Worm (Caenorhabditis elegans) whole organism, midembryonic: ENCODE data around the gene rei-2.

Source experiments
- T22C8.4 ChIP-seq: fragments of 200-800 bp; sonication (Bioruptor generic); IDR thresholded peaks from 2 replicates; pipeline ENCODE4 v1.3.6; 2022; ENCODE audit warnings: missing genetic modification characterization, missing compliant biosample characterization
- cog-1 ChIP-seq: sonication (generic microtip); optimal IDR thresholded peaks from 2 replicates; lab custom pipeline; 2016; ENCODE audit warnings: missing genetic modification characterization, missing compliant biosample characterization
- flt-1 ChIP-seq: fragments of 200-800 bp; sonication (Bioruptor generic); IDR thresholded peaks from 2 replicates; pipeline ENCODE4 v1.3.6; 2022; ENCODE audit warnings: missing genetic modification characterization, missing compliant biosample characterization
- klf-2 ChIP-seq: fragments of 200-800 bp; sonication (Bioruptor generic); conservative IDR thresholded peaks from 2 replicates; pipeline ENCODE4 v1.3.6; 2022; ENCODE audit warnings: missing genetic modification reagents, missing genetic modification characterization, missing compliant biosample characterization
- med-1 ChIP-seq: sonication (generic microtip); optimal IDR thresholded peaks from 2 replicates; lab custom pipeline; 2017; ENCODE audit warnings: missing genetic modification characterization, mild to moderate bottlenecking, missing compliant biosample characterization, antibody characterized with exemption, missing genetic modification reagents; ENCODE audit not compliant: insufficient read depth
- ref-1 ChIP-seq: fragments of 200-800 bp; sonication (Bioruptor generic); conservative IDR thresholded peaks from 2 replicates; pipeline ENCODE4 v1.3.6; 2022; ENCODE audit warnings: missing genetic modification reagents, missing genetic modification characterization, missing compliant biosample characterization
- tab-1 ChIP-seq: fragments of 200-800 bp; sonication (Bioruptor generic); IDR thresholded peaks from 2 replicates; pipeline ENCODE4 v1.3.6; 2022; ENCODE audit warnings: missing genetic modification characterization, missing compliant biosample characterization
- ztf-23 ChIP-seq: fragments of 200-800 bp; sonication (Bioruptor generic); IDR thresholded peaks from 2 replicates; pipeline ENCODE4 v1.3.6; 2022; ENCODE audit warnings: missing genetic modification reagents, missing genetic modification characterization, missing compliant biosample characterization
- ztf-29 ChIP-seq: fragments of 200-800 bp; sonication (Bioruptor generic); IDR thresholded peaks from 2 replicates; pipeline ENCODE4 v1.3.6; 2022; ENCODE audit warnings: missing genetic modification reagents, missing genetic modification characterization, missing compliant biosample characterization

Gene rei-2

DNA sequence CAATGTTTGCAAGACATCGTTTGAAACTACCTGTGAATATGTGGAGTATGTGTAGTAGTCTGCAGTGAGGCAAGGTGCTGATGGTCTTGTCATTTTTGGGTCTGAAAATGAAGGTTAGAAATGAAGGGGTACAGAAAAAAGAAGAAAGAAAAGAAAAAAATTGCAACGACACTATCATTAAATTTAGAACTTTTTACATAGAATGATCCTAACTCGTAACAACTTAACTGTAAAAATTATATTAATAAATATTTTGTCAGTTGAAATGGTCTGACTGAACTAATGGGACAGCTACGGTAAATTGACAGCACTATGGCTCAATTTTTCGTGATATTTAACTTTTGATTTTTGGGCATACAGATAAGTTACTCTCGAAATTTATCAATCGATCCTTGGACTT is 31.4 kb upstream of the rei-2 start, which contains the start of gene C05D9.7:
Gene C05D9.7, minus strand, starts transcription at position 101 of the 400 bp plus-strand sequence.
- TF ChIP-seq cog-1 (tag; lab: Kevin White, UChicago) (no peak), tab-1 (GFP tag; lab: Robert Waterston, UW) (no peak), ztf-29 (GFP tag; lab: Robert Waterston, UW) (no peak), ref-1 (GFP tag; lab: Robert Waterston, UW) (no peak)

DNA sequence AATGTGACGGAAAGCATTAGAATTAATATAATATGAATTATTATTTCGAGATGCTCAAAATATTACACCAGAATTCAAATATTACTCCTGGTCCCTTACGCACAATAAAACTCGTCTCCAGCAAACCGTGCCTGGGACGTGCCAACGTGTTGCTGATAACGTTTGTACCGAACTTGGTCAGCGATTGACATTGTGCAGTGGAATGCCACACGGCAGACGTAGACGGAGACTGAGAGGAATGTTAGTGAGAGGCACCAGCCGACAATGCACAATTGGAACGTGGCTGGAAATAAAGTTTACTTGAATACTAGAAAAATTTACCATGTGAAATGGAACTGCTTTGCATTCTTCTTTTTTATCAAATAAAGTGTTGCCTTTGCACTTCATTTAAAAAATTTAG is 29.3 kb upstream of the rei-2 start:
- TF ChIP-seq klf-2 (GFP tag; lab: Robert Waterston, UW) (no peak), med-1 (no peak), ztf-23 (GFP tag; lab: Robert Waterston, UW) (no peak), ztf-29 (GFP tag; lab: Robert Waterston, UW) (no peak), ref-1 (GFP tag; lab: Robert Waterston, UW) (no peak), T22C8.4 (no peak)

DNA sequence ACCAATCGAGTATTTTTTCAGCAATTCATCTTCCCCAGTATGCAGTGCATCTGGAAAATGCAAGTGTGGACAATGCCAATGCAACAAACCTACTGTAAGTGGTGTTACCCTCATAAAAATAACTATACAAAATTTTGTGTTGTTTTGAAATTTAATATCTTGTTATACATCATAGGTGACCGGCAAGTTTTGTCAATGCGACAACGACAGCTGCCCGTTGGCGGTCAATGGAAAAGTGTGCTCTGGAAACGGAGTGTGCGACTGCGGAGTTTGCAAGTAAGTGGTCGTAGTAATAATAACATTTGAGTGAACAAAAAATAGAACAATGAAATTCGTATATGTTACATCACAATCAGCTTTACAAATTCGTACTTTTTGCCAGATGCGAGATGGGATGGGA is 27.3 kb upstream of the rei-2 start:
- TF ChIP-seq ztf-23 (GFP tag; lab: Robert Waterston, UW) = no peak
- TF ChIP-seq tab-1 (GFP tag; lab: Robert Waterston, UW) = no peak
- TF ChIP-seq ref-1 (GFP tag; lab: Robert Waterston, UW) = no peak
- TF ChIP-seq T22C8.4 = no peak
- no peak for TF ChIP-seq klf-2 (GFP tag; lab: Robert Waterston, UW)

DNA sequence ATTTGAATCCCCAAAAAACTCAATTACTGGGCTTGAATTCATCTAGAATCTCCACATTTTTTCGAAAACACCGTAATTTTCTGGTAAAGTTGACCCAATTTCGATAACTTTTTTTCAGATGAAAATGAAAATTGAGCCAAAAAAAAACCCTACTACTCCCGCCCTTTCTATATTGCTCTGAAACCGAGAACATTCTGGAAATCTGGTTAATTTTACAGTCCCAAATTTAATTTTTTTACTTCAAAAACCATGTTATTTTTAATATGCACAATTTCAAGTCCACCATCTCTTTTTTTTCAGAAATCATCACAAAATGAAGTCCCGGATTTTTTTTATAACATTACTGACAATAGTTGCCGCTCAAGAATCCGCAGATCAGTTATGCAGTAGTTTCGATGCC is 23.7 kb upstream of the rei-2 start, which contains the start of gene C05D9.3:
Gene C05D9.3, plus strand, starts transcription at position 301 of the 400 bp plus-strand sequence.
- TF ChIP-seq med-1 = no peak
- no peak for TF ChIP-seq ztf-23 (GFP tag; lab: Robert Waterston, UW)
- no peak for TF ChIP-seq T22C8.4
- no peak for TF ChIP-seq cog-1 (tag; lab: Kevin White, UChicago)

DNA sequence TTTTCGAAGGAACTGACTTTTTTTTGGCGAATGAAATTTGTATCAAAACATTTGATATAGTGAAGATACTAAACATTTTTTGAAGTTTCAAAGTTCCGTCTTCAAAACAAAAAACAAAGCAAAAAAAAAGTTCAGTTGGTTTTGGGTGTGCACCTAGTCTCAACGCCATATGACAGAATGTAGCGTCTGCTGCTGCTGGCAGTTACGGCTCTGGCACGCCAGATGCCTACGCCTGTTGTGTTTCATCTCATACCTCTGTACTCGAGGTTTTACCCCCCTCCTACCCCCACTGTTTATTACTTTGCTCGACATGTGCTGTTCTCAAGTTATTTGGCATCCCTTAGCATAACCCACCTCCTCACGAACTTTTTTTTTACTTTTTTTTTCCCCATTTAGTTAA is 22.8 kb upstream of the rei-2 start:
- TF ChIP-seq med-1 (no peak), flt-1 (GFP tag; lab: Robert Waterston, UW) (no peak), tab-1 (GFP tag; lab: Robert Waterston, UW) (no peak), klf-2 (GFP tag; lab: Robert Waterston, UW) (no peak), ref-1 (GFP tag; lab: Robert Waterston, UW) (no peak), T22C8.4 (no peak), cog-1 (tag; lab: Kevin White, UChicago) (no peak)

DNA sequence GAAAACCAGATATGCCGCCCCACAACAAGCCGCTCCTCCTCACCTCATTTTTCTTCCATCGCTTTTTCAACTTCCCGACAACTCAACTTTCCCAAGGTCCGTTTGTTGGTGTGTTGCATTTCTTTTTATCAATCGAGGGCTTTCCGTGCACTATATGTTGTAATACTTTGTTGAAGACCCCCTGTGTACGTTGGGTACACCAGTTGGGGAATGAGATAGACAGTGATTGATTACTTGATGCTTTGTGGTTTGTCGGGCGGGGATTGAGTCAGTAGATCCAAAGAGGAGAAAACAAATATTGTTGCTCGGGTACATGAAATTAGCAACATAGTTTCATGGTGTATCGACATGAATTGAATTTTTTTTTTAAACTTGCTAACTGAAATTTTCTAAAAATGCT is 20.9 kb upstream of the rei-2 start:
- TF ChIP-seq T22C8.4 (no peak), klf-2 (GFP tag; lab: Robert Waterston, UW) (no peak), flt-1 (GFP tag; lab: Robert Waterston, UW) (no peak)

DNA sequence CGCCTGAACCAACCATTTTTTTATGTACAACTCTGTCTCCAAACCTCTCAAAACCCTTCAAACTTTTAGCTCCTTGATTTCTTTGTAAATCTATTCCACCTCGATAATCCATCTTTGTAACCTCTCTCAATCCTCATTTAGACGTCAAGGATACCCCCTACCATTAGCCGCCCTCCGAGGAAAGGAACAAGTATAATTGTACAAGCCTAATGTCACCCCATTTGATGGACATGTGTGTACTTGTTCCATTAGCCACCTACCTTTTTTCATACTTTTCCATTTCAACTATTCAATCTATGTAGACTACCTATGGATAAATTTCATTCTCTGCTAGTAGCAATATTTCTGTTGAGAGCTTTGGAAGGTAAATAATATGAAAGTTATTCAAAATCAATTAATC is 19.8 kb upstream of the rei-2 start, which contains the start of gene C05D9.4:
Gene C05D9.4, plus strand, starts transcription at position 301 of the 400 bp plus-strand sequence.
- no peak for TF ChIP-seq med-1
- no peak for TF ChIP-seq tab-1 (GFP tag; lab: Robert Waterston, UW)
- TF ChIP-seq cog-1 (tag; lab: Kevin White, UChicago) = no peak
- no peak for TF ChIP-seq ztf-29 (GFP tag; lab: Robert Waterston, UW)
- TF ChIP-seq flt-1 (GFP tag; lab: Robert Waterston, UW) = no peak
- TF ChIP-seq ref-1 (GFP tag; lab: Robert Waterston, UW) = no peak
- TF ChIP-seq ztf-23 (GFP tag; lab: Robert Waterston, UW) = no peak
- no peak for TF ChIP-seq klf-2 (GFP tag; lab: Robert Waterston, UW)
- no peak for TF ChIP-seq T22C8.4

DNA sequence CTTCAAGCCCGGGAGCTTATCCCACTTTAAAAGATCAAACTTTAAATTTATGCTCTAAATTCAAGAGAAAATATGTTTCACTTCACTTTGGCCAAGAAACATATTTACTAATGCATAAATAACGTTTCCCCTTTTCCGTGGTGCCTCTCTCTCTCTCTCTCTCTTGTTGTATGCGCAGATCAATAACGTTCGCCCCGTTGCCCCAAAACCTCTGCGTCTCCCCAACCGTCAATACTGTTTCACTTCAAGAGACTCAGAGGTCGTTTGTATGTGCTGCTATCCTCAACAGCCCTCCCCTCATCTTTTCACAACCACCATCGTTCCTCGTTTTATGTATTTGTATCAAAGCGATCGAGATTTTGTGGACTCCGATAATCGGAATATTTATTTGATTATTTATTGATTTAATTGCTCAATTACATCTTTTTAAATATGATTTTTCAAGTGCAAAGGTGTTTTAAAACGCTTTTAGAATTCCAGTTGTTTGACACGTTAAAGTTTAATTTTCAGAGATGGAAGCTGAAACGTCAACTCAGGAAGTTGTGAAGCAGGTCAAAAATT is 15.8 kb upstream of the rei-2 start, which contains the start of gene ife-4:
Gene ife-4, plus strand, starts transcription at position 511 of the 561 bp plus-strand sequence.
- no peak for TF ChIP-seq klf-2 (GFP tag; lab: Robert Waterston, UW)
- TF ChIP-seq flt-1 (GFP tag; lab: Robert Waterston, UW) = peak; percentile 67; the same call in 1 of the 2 replicates
- TF ChIP-seq ref-1 (GFP tag; lab: Robert Waterston, UW) = no peak
- peak; percentile 54 for TF ChIP-seq cog-1 (tag; lab: Kevin White, UChicago)
- TF ChIP-seq tab-1 (GFP tag; lab: Robert Waterston, UW) = no peak
- TF ChIP-seq ztf-23 (GFP tag; lab: Robert Waterston, UW) = 0 out of 2 replicates have a peak, but pooled peaks have one; percentile 38
- TF ChIP-seq ztf-29 (GFP tag; lab: Robert Waterston, UW) = no peak
- peak; percentile 76 for TF ChIP-seq T22C8.4

DNA sequence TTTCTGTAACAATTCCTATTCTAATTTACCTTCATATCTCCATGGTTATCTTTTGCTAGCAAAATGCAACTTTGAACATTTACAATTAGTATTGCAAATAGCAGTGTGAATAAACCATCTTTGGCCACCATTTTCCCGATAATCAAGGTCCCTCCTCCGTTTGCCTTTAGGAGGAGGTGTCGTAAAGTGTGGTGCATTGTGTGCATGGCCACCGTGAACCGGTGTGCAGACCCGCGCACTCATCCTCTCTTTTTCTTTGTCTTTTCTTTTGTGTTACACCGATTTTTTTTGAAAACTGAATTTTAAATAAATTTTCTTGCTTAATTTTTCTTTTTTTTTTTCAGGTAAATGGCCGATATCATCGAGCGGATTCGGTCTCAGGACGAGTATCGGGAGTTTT is 8.9 kb upstream of the rei-2 start, which contains the start of the genes pigx-1 and rme-6:
Gene pigx-1, minus strand, starts transcription at position 206 of the 400 bp plus-strand sequence.
Gene rme-6, plus strand, starts transcription at position 345 of the 400 bp plus-strand sequence.
- no peak for TF ChIP-seq flt-1 (GFP tag; lab: Robert Waterston, UW)
- no peak for TF ChIP-seq klf-2 (GFP tag; lab: Robert Waterston, UW)
- TF ChIP-seq med-1 = no peak
- TF ChIP-seq ref-1 (GFP tag; lab: Robert Waterston, UW) = no peak
- no peak for TF ChIP-seq ztf-23 (GFP tag; lab: Robert Waterston, UW)
- no peak for TF ChIP-seq ztf-29 (GFP tag; lab: Robert Waterston, UW)
- no peak for TF ChIP-seq tab-1 (GFP tag; lab: Robert Waterston, UW)
- TF ChIP-seq cog-1 (tag; lab: Kevin White, UChicago) = no peak
- no peak for TF ChIP-seq T22C8.4

DNA sequence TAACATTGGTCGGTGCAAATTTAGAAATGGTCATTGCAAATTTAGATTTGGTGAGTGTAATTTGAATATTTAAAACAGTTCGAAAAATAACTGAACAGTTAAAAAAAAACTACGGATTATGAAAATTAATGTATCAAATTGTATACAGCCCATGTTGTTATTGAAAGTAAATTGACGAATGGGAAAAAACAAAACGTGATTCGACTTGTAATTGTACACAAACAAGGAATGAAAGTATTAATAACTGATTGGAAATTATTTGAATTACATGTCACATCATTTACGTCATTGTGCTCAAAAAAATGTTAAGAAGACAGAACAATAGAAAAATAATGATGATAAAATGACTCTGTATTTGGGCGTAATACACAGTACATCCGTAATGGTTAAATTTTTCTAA is 6.4 kb upstream of the rei-2 start:
- TF ChIP-seq T22C8.4 = no peak
- no peak for TF ChIP-seq med-1
- TF ChIP-seq tab-1 (GFP tag; lab: Robert Waterston, UW) = no peak
- no peak for TF ChIP-seq flt-1 (GFP tag; lab: Robert Waterston, UW)
- no peak for TF ChIP-seq ztf-23 (GFP tag; lab: Robert Waterston, UW)
- TF ChIP-seq klf-2 (GFP tag; lab: Robert Waterston, UW) = no peak
- TF ChIP-seq ztf-29 (GFP tag; lab: Robert Waterston, UW) = no peak
- TF ChIP-seq ref-1 (GFP tag; lab: Robert Waterston, UW) = no peak
- no peak for TF ChIP-seq cog-1 (tag; lab: Kevin White, UChicago)
